Fruit fly (Drosophila melanogaster): Measurements from ENCODE around the gene eIF3a.

- no peak for TF ChIP-seq CG8478 (optimal IDR thresholded peaks at IDR 0.05)
- no peak for TF ChIP-seq CTCF (optimal IDR thresholded peaks at IDR 0.05)
These were observed 38.4 kb upstream of the eIF3a start for dm6 chr3R:4471846-4472693.

All from S2 (cell line).